Worm (Caenorhabditis elegans): ENCODE measurements around the gene cnc-5.

Gene cnc-5

DNA sequence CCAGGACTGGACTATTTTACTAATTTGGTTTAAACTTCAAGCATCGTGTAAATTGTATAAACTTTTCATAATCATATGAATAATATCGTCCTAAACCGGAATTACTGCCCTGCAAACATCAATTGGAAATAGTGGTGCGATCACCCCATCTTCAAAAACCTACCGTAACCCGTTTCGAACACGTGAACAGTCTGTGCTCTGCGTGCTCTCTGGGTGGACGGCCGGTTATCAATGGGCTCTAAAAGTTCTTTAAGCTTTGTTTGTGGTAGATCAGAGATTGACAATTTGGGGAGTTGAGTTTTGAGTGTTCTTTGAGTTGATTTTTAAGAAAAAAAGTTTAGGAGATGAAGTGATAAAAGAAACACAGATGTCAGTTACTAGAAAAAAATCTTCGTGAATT, 11.4 kb downstream of the cnc-5 start (continued):
- TF ChIP-seq sptf-2 (GFP tag; optimal IDR thresholded peaks at IDR 0.05) (no peak), nhr-80 (tag; optimal IDR thresholded peaks at IDR 0.05) (peak; percentile 73), lin-54 (GFP tag; optimal IDR thresholded peaks at IDR 0.05) (peak; percentile 8), chd-7 (tag; optimal IDR thresholded peaks at IDR 0.05) (no peak), B0336.3 (GFP tag; IDR thresholded peaks at IDR 0.05) (peak; percentile 56; the same call in 1 of the 2 replicates), ets-4 (GFP tag; optimal IDR thresholded peaks at IDR 0.05) (peak; percentile 78), attf-3 (GFP tag; conservative IDR thresholded peaks at IDR 0.05) (no peak), madf-6 (GFP tag; IDR thresholded peaks at IDR 0.05) (no peak), F22D6.2 (tag; optimal IDR thresholded peaks at IDR 0.05) (no peak), F52B5.7 (tag; optimal IDR thresholded peaks at IDR 0.05) (no peak), sdz-38 (tag; optimal IDR thresholded peaks at IDR 0.05) (no peak), ceh-27 (GFP tag; optimal IDR thresholded peaks at IDR 0.05) (no peak), pha-4 (tag; optimal IDR thresholded peaks at IDR 0.05) (no peak), repo-1 (tag; optimal IDR thresholded peaks at IDR 0.05) (no peak), ccch-3 (GFP tag; optimal IDR thresholded peaks at IDR 0.05) (no peak), madf-10 (tag; optimal IDR thresholded peaks at IDR 0.05) (no peak)

DNA sequence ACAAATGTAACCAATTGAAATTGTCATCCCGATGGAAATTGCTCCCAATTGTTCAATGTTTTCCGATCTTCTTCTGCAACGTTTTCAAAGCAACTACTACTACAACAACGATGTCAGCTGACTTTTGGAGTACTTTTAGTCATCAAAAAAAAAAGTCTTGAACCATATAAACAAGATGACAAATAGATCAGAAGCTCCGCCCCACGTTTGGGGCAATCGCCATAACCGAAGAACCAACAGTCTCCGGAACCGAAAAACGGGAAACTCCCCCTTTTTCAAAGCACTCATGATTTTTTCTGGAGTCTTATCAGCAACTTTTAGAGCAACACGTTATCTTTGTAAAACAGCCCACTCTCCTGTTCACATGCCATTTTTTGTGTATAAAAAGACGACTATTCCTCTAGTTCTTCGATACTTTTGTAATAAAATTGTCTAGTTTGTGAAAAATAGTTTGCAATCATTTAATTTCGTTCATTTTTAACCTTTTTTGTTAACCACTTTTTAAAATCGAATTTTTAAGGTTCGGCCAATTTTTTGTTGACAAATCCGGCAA, 14.3 kb downstream of the cnc-5 start:
- 0 out of 2 replicates have a peak, but pooled peaks have one; percentile 16 for TF ChIP-seq B0336.3 (GFP tag; IDR thresholded peaks at IDR 0.05)
- TF ChIP-seq Y95B8A.8 (GFP tag; IDR thresholded peaks at IDR 0.05), result no peak
- TF ChIP-seq nhr-80 (tag; optimal IDR thresholded peaks at IDR 0.05), result peak; percentile 79

DNA sequence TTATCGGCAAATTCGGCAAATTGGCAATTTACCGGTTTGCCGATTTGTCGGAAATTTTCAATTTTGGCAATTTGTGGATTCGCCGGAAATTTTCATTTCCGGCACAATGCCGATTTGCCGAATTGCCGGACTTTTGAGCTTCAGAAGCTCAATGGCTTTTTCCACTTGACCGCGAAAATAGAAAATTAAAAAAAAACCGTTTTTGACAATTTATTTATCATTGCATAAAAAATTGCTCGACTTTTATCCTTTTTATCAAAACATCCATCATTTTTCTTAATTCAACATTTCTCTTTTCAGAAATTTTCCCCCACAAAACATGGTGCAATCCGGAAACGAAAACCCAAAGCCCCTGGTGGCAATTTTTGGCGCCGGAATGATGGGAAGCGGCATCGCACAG, 14.9 kb downstream of the cnc-5 start, which contains the start of gene hacd-1:
Gene hacd-1, plus strand, starts transcription at position 301 of the 400 bp plus-strand sequence.
- no peak for TF ChIP-seq ztf-22 (GFP tag; optimal IDR thresholded peaks at IDR 0.05)
- TF ChIP-seq zim-3 (tag; optimal IDR thresholded peaks at IDR 0.05), result no peak
- no peak for TF ChIP-seq egrh-3 (GFP tag; IDR thresholded peaks at IDR 0.05)
- TF ChIP-seq dox-1 (GFP tag; IDR thresholded peaks at IDR 0.05), result no peak
- no peak for TF ChIP-seq F52B5.7 (tag; optimal IDR thresholded peaks at IDR 0.05)
- TF ChIP-seq Y67H2A.10 (GFP tag; conservative IDR thresholded peaks at IDR 0.05), result no peak
- no peak for TF ChIP-seq Y95B8A.8 (GFP tag; IDR thresholded peaks at IDR 0.05)
- TF ChIP-seq mel-28 (tag; optimal IDR thresholded peaks at IDR 0.05; ENCODE audit: borderline replicate concordance), result no peak
- no peak for TF ChIP-seq B0261.1 (tag; optimal IDR thresholded peaks at IDR 0.05)
- no peak for TF ChIP-seq lin-54 (GFP tag; optimal IDR thresholded peaks at IDR 0.05)
- no peak for TF ChIP-seq F57C9.4 (tag; optimal IDR thresholded peaks at IDR 0.05)
- TF ChIP-seq egl-18 (GFP tag; IDR thresholded peaks at IDR 0.05), result no peak
- TF ChIP-seq ceh-79 (tag; optimal IDR thresholded peaks at IDR 0.05), result no peak
- TF ChIP-seq nhr-90 (tag; optimal IDR thresholded peaks at IDR 0.05), result no peak
- no peak for TF ChIP-seq F49E8.2 (tag; optimal IDR thresholded peaks at IDR 0.05; ENCODE audit: insufficient read depth)
- TF ChIP-seq rcor-1 (GFP tag; IDR thresholded peaks at IDR 0.05), result no peak
- TF ChIP-seq ama-1 (optimal IDR thresholded peaks at IDR 0.05), result no peak
- no peak for TF ChIP-seq ama-1 (GFP tag; optimal IDR thresholded peaks at IDR 0.05)
- TF ChIP-seq C06A6.2 (GFP tag; conservative IDR thresholded peaks at IDR 0.05), result no peak
- no peak for TF ChIP-seq hlh-26 (GFP tag; conservative IDR thresholded peaks at IDR 0.05)

DNA sequence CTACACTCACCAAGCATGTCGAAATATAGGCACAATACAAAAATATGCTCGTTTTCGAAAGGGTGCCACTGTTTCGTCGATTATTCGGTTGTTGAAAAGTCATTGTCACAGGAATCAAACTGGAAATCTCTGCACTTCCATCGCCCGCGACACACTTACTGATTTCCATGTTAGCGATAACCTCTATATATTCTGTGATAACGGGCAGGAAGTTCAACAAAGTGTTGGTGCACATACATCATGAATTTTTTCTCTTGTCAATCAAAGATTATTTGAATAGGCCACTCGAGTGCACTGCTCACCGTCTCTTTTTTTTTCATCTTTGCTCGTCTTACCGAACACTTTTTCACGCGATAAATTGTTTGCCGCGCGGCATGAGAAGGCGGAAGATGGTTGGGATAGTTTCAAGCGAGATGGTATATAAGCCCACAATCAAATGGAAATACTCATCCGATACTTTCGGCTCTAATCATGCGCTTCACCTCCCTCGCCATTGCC, 19.4 kb downstream of the cnc-5 start, which contains the start of the genes fpn-1.2 and pqn-54:
Gene fpn-1.2, minus strand, starts transcription at position 157 of the 498 bp plus-strand sequence.
Gene pqn-54, plus strand, starts transcription at position 448 of the 498 bp plus-strand sequence.
- TF ChIP-seq atf-7 (tag; optimal IDR thresholded peaks at IDR 0.05) (peak; percentile 9), hlh-26 (GFP tag; conservative IDR thresholded peaks at IDR 0.05) (no peak), nhr-80 (tag; optimal IDR thresholded peaks at IDR 0.05) (peak; percentile 87)

All from whole organism, young adult.